Worm (Caenorhabditis elegans) whole organism, L1 larva: ENCODE measurements around the gene tmed-13.

Experiments
- isw-1 ChIP-seq: fragments of 200-800 bp; sonication (Bioruptor generic); IDR thresholded peaks from 2 replicates; pipeline ENCODE4 v1.3.6; 2022; ENCODE audit warnings: missing genetic modification characterization, missing compliant biosample characterization
- snpc-4 ChIP-seq: fragments of 150-350 bp; optimal IDR thresholded peaks from 2 replicates; lab custom pipeline; 2014; ENCODE audit warnings: missing biosample characterization, missing genetic modification characterization
- sup-37 ChIP-seq: fragments of 200-800 bp; sonication (Bioruptor generic); optimal IDR thresholded peaks from 2 replicates; lab custom pipeline; 2018; ENCODE audit warnings: mild to moderate bottlenecking, missing genetic modification characterization, missing compliant biosample characterization

DNA sequence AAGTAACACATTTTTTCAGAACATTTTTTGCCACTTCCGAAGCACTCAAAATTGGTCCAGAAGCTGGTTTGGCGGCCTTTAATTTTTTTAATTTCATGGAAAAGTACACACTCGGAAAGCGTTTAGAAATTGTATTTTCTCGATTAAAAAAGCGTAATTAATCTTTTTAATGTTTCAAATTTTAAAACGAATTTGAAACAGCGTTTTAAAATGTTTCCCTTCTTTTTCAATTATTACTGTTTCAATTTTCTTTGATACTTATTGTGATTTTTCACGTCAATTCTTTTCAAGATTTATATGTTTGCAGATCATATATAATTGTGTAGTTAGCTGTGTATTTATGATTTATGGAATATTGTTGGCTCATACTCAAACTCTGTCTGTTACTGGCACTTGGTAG is 7.2 kb downstream of the tmed-13 start, which contains the start of gene acr-25:
- TF ChIP-seq snpc-4 (tag; lab: Kevin White, UChicago) = no peak
- no peak for TF ChIP-seq isw-1 (GFP tag; lab: Robert Waterston, UW)
- TF ChIP-seq sup-37 (GFP tag; lab: Kevin White, UChicago) = no peak
